Fruit fly (Drosophila melanogaster) whole organism, prepupa: ENCODE measurements around the gene IP3K2.

ENCODE experiments used
- CG10669 ChIP-seq: fragments of 200-800 bp; sonication (Bioruptor generic); optimal IDR thresholded peaks from 3 replicates; lab custom pipeline; 2018; ENCODE audit warnings: missing biosample characterization, mild to moderate bottlenecking, missing genetic modification characterization, moderate library complexity
- CG11294 ChIP-seq: fragments of 200-800 bp; sonication (Bioruptor generic); IDR thresholded peaks from 2 replicates; pipeline ENCODE4 v1.3.6; 2022; ENCODE audit warnings: missing biosample characterization, missing genetic modification characterization
- CG11762 ChIP-seq: fragments of 200-800 bp; sonication (Bioruptor generic); optimal IDR thresholded peaks from 3 replicates; lab custom pipeline; 2016; ENCODE audit warnings: missing biosample characterization, missing genetic modification characterization; ENCODE audit not compliant: insufficient read depth
- CG11902 ChIP-seq: fragments of 200-800 bp; sonication (Bioruptor generic); optimal IDR thresholded peaks from 3 replicates; lab custom pipeline; 2016; ENCODE audit warnings: missing biosample characterization, missing genetic modification characterization
- CG15336 ChIP-seq: fragments of 200-800 bp; sonication (Bioruptor generic); IDR thresholded peaks from 2 replicates; pipeline ENCODE4 v1.3.6; 2022; ENCODE audit warnings: missing biosample characterization, missing genetic modification characterization
- CG16779 ChIP-seq: fragments of 200-800 bp; sonication (Bioruptor generic); optimal IDR thresholded peaks from 3 replicates; lab custom pipeline; 2017; ENCODE audit warnings: missing biosample characterization, mild to moderate bottlenecking, missing genetic modification characterization
- CG3032 ChIP-seq: fragments of 200-800 bp; optimal IDR thresholded peaks from 2 replicates; lab custom pipeline; 2019; ENCODE audit warnings: missing biosample characterization, mild to moderate bottlenecking, missing genetic modification characterization, moderate library complexity
- CG32006 ChIP-seq: fragments of 200-800 bp; sonication (Bioruptor generic); optimal IDR thresholded peaks from 3 replicates; lab custom pipeline; 2017; ENCODE audit warnings: missing biosample characterization, mild to moderate bottlenecking, missing genetic modification characterization
- CG34406 ChIP-seq: fragments of 200-800 bp; sonication (Bioruptor generic); optimal IDR thresholded peaks from 3 replicates; lab custom pipeline; 2016; ENCODE audit warnings: missing biosample characterization, missing genetic modification characterization
- CG3919 ChIP-seq: fragments of 200-800 bp; sonication (Bioruptor generic); optimal IDR thresholded peaks from 3 replicates; lab custom pipeline; 2016; ENCODE audit warnings: missing biosample characterization, missing genetic modification characterization
- CG4318 ChIP-seq: fragments of 200-800 bp; sonication (Bioruptor generic); optimal IDR thresholded peaks from 3 replicates; lab custom pipeline; 2017; ENCODE audit warnings: missing biosample characterization, mild to moderate bottlenecking, missing genetic modification characterization
- CG6163 ChIP-seq: fragments of 200-800 bp; sonication (Bioruptor generic); IDR thresholded peaks from 3 replicates; pipeline ENCODE4 v1.3.6; 2022; ENCODE audit warnings: missing biosample characterization, missing genetic modification characterization
- CG6276 ChIP-seq: fragments of 200-800 bp; sonication (Bioruptor generic); optimal IDR thresholded peaks from 2 replicates; lab custom pipeline; 2017; ENCODE audit warnings: missing biosample characterization, mild to moderate bottlenecking, missing genetic modification characterization
- CG6792 ChIP-seq: fragments of 200-800 bp; sonication (Bioruptor generic); optimal IDR thresholded peaks from 3 replicates; lab custom pipeline; 2016; ENCODE audit warnings: missing biosample characterization, missing genetic modification characterization
- CG6808 ChIP-seq: fragments of 200-800 bp; sonication (Bioruptor generic); optimal IDR thresholded peaks from 3 replicates; lab custom pipeline; 2017; ENCODE audit warnings: missing biosample characterization, missing genetic modification characterization, mild to moderate bottlenecking, moderate library complexity, missing genetic modification reagents
- CG7368 ChIP-seq: fragments of 200-800 bp; sonication (Bioruptor generic); optimal IDR thresholded peaks from 3 replicates; lab custom pipeline; 2016; ENCODE audit warnings: missing biosample characterization, missing genetic modification characterization
- CG8119 ChIP-seq: fragments of 200-800 bp; sonication (Bioruptor generic); IDR thresholded peaks from 3 replicates; pipeline ENCODE4 v1.3.6; 2022; ENCODE audit warnings: missing biosample characterization, missing genetic modification characterization
- CG8319 ChIP-seq: fragments of 200-800 bp; sonication (Bioruptor generic); optimal IDR thresholded peaks from 3 replicates; lab custom pipeline; 2016; ENCODE audit warnings: missing biosample characterization, missing genetic modification characterization
- CG8632 ChIP-seq: fragments of 200-800 bp; sonication (Bioruptor generic); optimal IDR thresholded peaks from 3 replicates; lab custom pipeline; 2016; ENCODE audit warnings: missing biosample characterization, missing genetic modification characterization
- Eip78C ChIP-seq: fragments of 200-800 bp; sonication (Bioruptor generic); peaks from one replicate; lab custom pipeline; 2016; ENCODE audit warnings: missing biosample characterization, missing genetic modification characterization
- Eip93F ChIP-seq: fragments of 200-800 bp; sonication (Bioruptor generic); optimal IDR thresholded peaks from 2 replicates; lab custom pipeline; 2016; ENCODE audit warnings: missing biosample characterization, mild to moderate bottlenecking, missing genetic modification characterization
- Ets96B ChIP-seq: fragments of 200-800 bp; optimal IDR thresholded peaks from 2 replicates; lab custom pipeline; 2019; ENCODE audit warnings: missing biosample characterization, mild to moderate bottlenecking, missing genetic modification characterization, moderate library complexity
- Gug ChIP-seq: fragments of 200-800 bp; sonication (Bioruptor generic); IDR thresholded peaks from 2 replicates; pipeline ENCODE4 v1.3.6; 2022; ENCODE audit warnings: missing biosample characterization, missing genetic modification characterization
- Hr38 ChIP-seq: sonication (Bioruptor generic); optimal IDR thresholded peaks from 2 replicates; lab custom pipeline; 2016; ENCODE audit warnings: missing biosample characterization, missing genetic modification characterization
- Hr4 ChIP-seq: fragments of 200-800 bp; sonication (Bioruptor generic); optimal IDR thresholded peaks from 3 replicates; lab custom pipeline; 2016; ENCODE audit warnings: missing biosample characterization, missing genetic modification characterization
- Lpt ChIP-seq: fragments of 200-800 bp; sonication (Bioruptor generic); optimal IDR thresholded peaks from 3 replicates; lab custom pipeline; 2016; ENCODE audit warnings: missing biosample characterization, missing genetic modification characterization
- Met ChIP-seq: fragments of 200-800 bp; sonication (Bioruptor generic); optimal IDR thresholded peaks from 3 replicates; lab custom pipeline; 2016; ENCODE audit warnings: missing biosample characterization, missing genetic modification characterization
- OdsH ChIP-seq: fragments of 200-800 bp; sonication (Bioruptor generic); optimal IDR thresholded peaks from 3 replicates; lab custom pipeline; 2016; ENCODE audit warnings: missing biosample characterization, missing genetic modification characterization
- Sox102F ChIP-seq: fragments of 200-800 bp; sonication (Bioruptor generic); optimal IDR thresholded peaks from 2 replicates; lab custom pipeline; 2016; ENCODE audit warnings: missing biosample characterization, mild to moderate bottlenecking, missing genetic modification characterization
- Sox14 ChIP-seq: fragments of 200-800 bp; sonication (Bioruptor generic); optimal IDR thresholded peaks from 3 replicates; lab custom pipeline; 2016; ENCODE audit warnings: missing biosample characterization, missing genetic modification characterization
- Sox15 ChIP-seq: fragments of 200-800 bp; sonication (Bioruptor generic); optimal IDR thresholded peaks from 3 replicates; lab custom pipeline; 2016; ENCODE audit warnings: missing biosample characterization, missing genetic modification characterization
- achi ChIP-seq: fragments of 200-800 bp; sonication (Bioruptor generic); optimal IDR thresholded peaks from 3 replicates; lab custom pipeline; 2016; ENCODE audit warnings: missing biosample characterization, missing genetic modification characterization
- acj6 ChIP-seq: fragments of 200-800 bp; sonication (Bioruptor generic); optimal IDR thresholded peaks from 3 replicates; lab custom pipeline; 2016; ENCODE audit warnings: missing biosample characterization, missing genetic modification characterization
- dsx ChIP-seq: fragments of 200-800 bp; optimal IDR thresholded peaks from 3 replicates; lab custom pipeline; 2019; ENCODE audit warnings: missing biosample characterization, mild to moderate bottlenecking, missing genetic modification characterization, moderate library complexity; ENCODE audit not compliant: poor library complexity, severe bottlenecking
- eg ChIP-seq: fragments of 200-800 bp; sonication (Bioruptor generic); IDR thresholded peaks from 3 replicates; pipeline ENCODE4 v1.3.6; 2022; ENCODE audit warnings: missing biosample characterization, missing genetic modification characterization
- esn ChIP-seq: fragments of 200-800 bp; sonication (Bioruptor generic); optimal IDR thresholded peaks from 2 replicates; lab custom pipeline; 2016; ENCODE audit warnings: missing biosample characterization, mild to moderate bottlenecking, missing genetic modification characterization, moderate library complexity
- fkh ChIP-seq: fragments of 200-800 bp; sonication (Bioruptor generic); optimal IDR thresholded peaks from 3 replicates; lab custom pipeline; 2017; ENCODE audit warnings: missing biosample characterization, mild to moderate bottlenecking, missing genetic modification characterization, moderate library complexity
- net ChIP-seq: fragments of 200-800 bp; sonication (Bioruptor generic); optimal IDR thresholded peaks from 3 replicates; lab custom pipeline; 2016; ENCODE audit warnings: missing biosample characterization, missing genetic modification characterization
- pdm3 ChIP-seq: fragments of 200-800 bp; sonication (Bioruptor generic); optimal IDR thresholded peaks from 3 replicates; lab custom pipeline; 2016; ENCODE audit warnings: missing biosample characterization, missing genetic modification characterization
- salr ChIP-seq, 2 experiments: fragments of 200-800 bp; sonication (Bioruptor generic); optimal IDR thresholded peaks; 3 replicates each; lab custom pipeline; 2016 to 2018; ENCODE audit warnings: missing biosample characterization in 2 of 2, missing genetic modification characterization in 2 of 2, mild to moderate bottlenecking in 1 of 2
- spab ChIP-seq: fragments of 200-800 bp; sonication (Bioruptor generic); optimal IDR thresholded peaks from 2 replicates; lab custom pipeline; 2017; ENCODE audit warnings: missing biosample characterization, mild to moderate bottlenecking, missing genetic modification characterization, missing genetic modification reagents
- ss ChIP-seq, 2 experiments: fragments of 200-800 bp; sonication (Bioruptor generic); optimal IDR thresholded peaks; 2 replicates in 1 of 2; 3 replicates in 1 of 2; lab custom pipeline; 2017 to 2018; ENCODE audit warnings: mild to moderate bottlenecking in 2 of 2, missing biosample characterization in 2 of 2, missing genetic modification characterization in 2 of 2, moderate library complexity in 1 of 2

The IP3K2 gene

dm6 chrX:13258757-13259067 is 44.7 kb upstream of the IP3K2 start, which contains the start of gene comt (continued):
- TF ChIP-seq Ets96B (tag; lab: Kevin White, UChicago) (peak; percentile 19), Hr38 (no peak), Sox14 (no peak), CG6792 (GFP tag; lab: Kevin White, UChicago) (peak; percentile 40), CG11762 (GFP tag; lab: Kevin White, UChicago) (peak; percentile 3), CG8119 (GFP tag; lab: Robert Waterston, UW) (peak; percentile 63), net (GFP tag; lab: Kevin White, UChicago) (no peak), Eip93F (GFP tag; lab: Kevin White, UChicago) (peak; percentile 28), CG15336 (GFP tag; lab: Robert Waterston, UW) (peak; percentile 41), CG6808 (GFP tag; lab: Kevin White, UChicago) (no peak), salr (GFP tag; optimal IDR thresholded peaks at IDR 0.05; lab: Kevin White, UChicago) (peak in 1 of 2 experiments; percentile 48), CG8632 (peak; percentile 59), Eip78C (GFP tag; lab: Kevin White, UChicago) (peak; percentile 88), Lpt (GFP tag; lab: Kevin White, UChicago) (no peak), Sox102F (no peak), CG16779 (tag; lab: Kevin White, UChicago) (no peak), CG34406 (GFP tag; lab: Kevin White, UChicago) (peak; percentile 40), CG10669 (no peak), fkh (no peak), CG6276 (no peak), CG3032 (tag; lab: Kevin White, UChicago) (peak; percentile 59), Sox15 (GFP tag; lab: Kevin White, UChicago) (no peak), CG11902 (GFP tag; lab: Kevin White, UChicago) (no peak), CG4318 (GFP tag; lab: Kevin White, UChicago) (peak; percentile 31)

dm6 chrX:13272676-13273233 is 30.7 kb upstream of the IP3K2 start:
- TF ChIP-seq esn (GFP tag; lab: Kevin White, UChicago) (no peak), Lpt (GFP tag; lab: Kevin White, UChicago) (peak; percentile 11), CG6163 (GFP tag; lab: Robert Waterston, UW) (peak; percentile 55; the same call in 2 of the 3 replicates), CG32006 (GFP tag; lab: Kevin White, UChicago) (peak; percentile 63), CG15336 (GFP tag; lab: Robert Waterston, UW) (peak; percentile 36), CG6276 (peak; percentile 4), dsx (GFP tag; lab: Kevin White, UChicago) (no peak), CG4318 (GFP tag; lab: Kevin White, UChicago) (peak; percentile 21), spab (no peak), CG8119 (GFP tag; lab: Robert Waterston, UW) (peak; percentile 20; the same call in 1 of the 3 replicates), Eip78C (GFP tag; lab: Kevin White, UChicago) (peak; percentile 33), CG6792 (GFP tag; lab: Kevin White, UChicago) (no peak), CG11294 (GFP tag; lab: Robert Waterston, UW) (0 out of 2 replicates have a peak, but pooled peaks have one; percentile 6), Gug (peak; percentile 46), achi (GFP tag; lab: Kevin White, UChicago) (peak; percentile 16), Eip93F (GFP tag; lab: Kevin White, UChicago) (peak; percentile 4), CG8319 (GFP tag; lab: Kevin White, UChicago) (no peak)

DNA sequence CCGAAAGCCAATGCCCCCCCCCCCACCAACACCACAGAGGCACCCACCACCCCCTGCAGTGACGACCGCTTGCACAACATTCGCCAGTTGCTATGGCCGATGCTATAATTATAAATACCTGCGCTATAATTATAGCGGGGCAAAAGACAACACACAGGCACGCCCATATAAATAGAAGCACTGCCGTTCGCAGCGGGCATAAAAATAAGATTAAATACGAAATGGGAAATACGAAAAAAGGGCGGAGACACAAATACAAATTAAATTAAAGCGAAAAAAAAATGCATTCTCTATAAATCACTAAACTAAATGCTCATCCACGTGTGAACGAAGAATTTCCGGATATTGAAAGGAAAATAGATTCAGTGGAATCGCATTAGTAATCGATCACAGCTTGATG is 30.0 kb upstream of the IP3K2 start:
- TF ChIP-seq net (GFP tag; lab: Kevin White, UChicago): no peak
- TF ChIP-seq achi (GFP tag; lab: Kevin White, UChicago): no peak
- no peak for TF ChIP-seq dsx (GFP tag; lab: Kevin White, UChicago)
- TF ChIP-seq CG7368 (GFP tag; lab: Kevin White, UChicago): no peak
- TF ChIP-seq pdm3: no peak
- TF ChIP-seq CG4318 (GFP tag; lab: Kevin White, UChicago): no peak
- no peak for TF ChIP-seq ss (GFP tag; optimal IDR thresholded peaks at IDR 0.05; lab: Kevin White, UChicago)
- peak; percentile 28 for TF ChIP-seq Hr4 (GFP tag; lab: Kevin White, UChicago)
- TF ChIP-seq acj6 (GFP tag; lab: Kevin White, UChicago): peak; percentile 14
- TF ChIP-seq CG3919: no peak
- TF ChIP-seq CG15336 (GFP tag; lab: Robert Waterston, UW): no peak
- TF ChIP-seq spab: no peak
- peak; percentile 8 for TF ChIP-seq CG10669
- peak; percentile 26; the same call in 1 of the 3 replicates for TF ChIP-seq eg
- no peak for TF ChIP-seq Gug
- no peak for TF ChIP-seq Sox102F
- no peak for TF ChIP-seq OdsH (GFP tag; lab: Kevin White, UChicago)
- TF ChIP-seq Met (GFP tag; lab: Kevin White, UChicago): no peak
- TF ChIP-seq Eip78C (GFP tag; lab: Kevin White, UChicago): peak; percentile 48
- TF ChIP-seq CG8119 (GFP tag; lab: Robert Waterston, UW): no peak
- no peak for TF ChIP-seq CG3032 (tag; lab: Kevin White, UChicago)
